Worm (Caenorhabditis elegans): ENCODE measurements around the gene C49G7.12.

- TF ChIP-seq hnd-1 (tag; optimal IDR thresholded peaks at IDR 0.05), result no peak
- TF ChIP-seq scrt-1 (GFP tag; IDR thresholded peaks at IDR 0.05), result no peak
- TF ChIP-seq tra-4 (tag; optimal IDR thresholded peaks at IDR 0.05), result no peak
- TF ChIP-seq ama-1 (optimal IDR thresholded peaks at IDR 0.05), result no peak
- TF ChIP-seq pes-1 (GFP tag; IDR thresholded peaks at IDR 0.05), result no peak
- no peak for TF ChIP-seq ceh-36 (tag; optimal IDR thresholded peaks at IDR 0.05)
- no peak for TF ChIP-seq aly-1 (tag; optimal IDR thresholded peaks at IDR 0.05)
- TF ChIP-seq ceh-13 (GFP tag; optimal IDR thresholded peaks at IDR 0.05), result no peak
- TF ChIP-seq F13C5.2 (tag; optimal IDR thresholded peaks at IDR 0.05), result no peak
- TF ChIP-seq hmg-4 (GFP tag; optimal IDR thresholded peaks at IDR 0.05), result no peak
- TF ChIP-seq flt-1 (GFP tag; IDR thresholded peaks at IDR 0.05), result no peak
- no peak for TF ChIP-seq tbx-37 (GFP tag; conservative IDR thresholded peaks at IDR 0.05)
- no peak for TF ChIP-seq hmbx-1 (tag; optimal IDR thresholded peaks at IDR 0.05)
These were observed 15.9 kb upstream of the C49G7.12 start, which contains the start of gene cyp-35A3 for ce11 chrV:4022309-4022708.
